Worm (Caenorhabditis elegans) whole organism, L4 larva: ENCODE measurements around the gene Y38E10A.24.

Experiments used
- F44E2.7 ChIP-seq: fragments of 200-800 bp; sonication (Bioruptor generic); IDR thresholded peaks from 2 replicates; pipeline ENCODE4 v2.1.2; 2022; ENCODE audit warnings: missing genetic modification characterization, missing compliant biosample characterization
- T20F7.1 ChIP-seq: fragments of 200-800 bp; sonication (Bioruptor generic); optimal IDR thresholded peaks from 2 replicates; lab custom pipeline; 2018; ENCODE audit warnings: mild to moderate bottlenecking, missing genetic modification characterization, missing compliant biosample characterization
- T26A8.4 ChIP-seq: fragments of 200-800 bp; sonication (Bioruptor generic); IDR thresholded peaks from 2 replicates; pipeline ENCODE4 v1.3.6; 2022; ENCODE audit warnings: missing genetic modification characterization, missing compliant biosample characterization
- Y75B8A.6 ChIP-seq: fragments of 200-800 bp; sonication (Bioruptor generic); IDR thresholded peaks from 2 replicates; pipeline ENCODE4 v1.3.6; 2022; ENCODE audit warnings: missing genetic modification reagents, missing genetic modification characterization, missing compliant biosample characterization
- ZK546.5 ChIP-seq, 2 experiments: sonication (generic microtip); optimal IDR thresholded peaks; 2 replicates each; lab custom pipeline; 2017; ENCODE audit warnings: missing biosample characterization in 2 of 2, missing genetic modification characterization in 2 of 2
- arid-1 ChIP-seq: fragments of 200-800 bp; sonication (Bioruptor generic); conservative IDR thresholded peaks from 2 replicates; pipeline ENCODE4 v1.3.6; 2022; ENCODE audit warnings: missing genetic modification reagents, missing genetic modification characterization, missing compliant biosample characterization
- ceh-32 ChIP-seq: sonication (generic microtip); optimal IDR thresholded peaks from 2 replicates; lab custom pipeline; 2016; ENCODE audit warnings: mild to moderate bottlenecking, missing genetic modification characterization, missing compliant biosample characterization; ENCODE audit not compliant: poor library complexity
- ceh-44 ChIP-seq: fragments of 200-800 bp; sonication (Bioruptor generic); IDR thresholded peaks from 2 replicates; pipeline ENCODE4 v1.3.6; 2022; ENCODE audit warnings: missing genetic modification reagents, missing genetic modification characterization, missing compliant biosample characterization
- ceh-62 ChIP-seq: sonication (generic microtip); optimal IDR thresholded peaks from 2 replicates; lab custom pipeline; 2017; ENCODE audit warnings: missing biosample characterization, missing genetic modification characterization
- ceh-82 ChIP-seq: sonication (generic microtip); optimal IDR thresholded peaks from 2 replicates; lab custom pipeline; 2017; ENCODE audit warnings: missing biosample characterization, missing genetic modification characterization
- ces-1 ChIP-seq: fragments of 150-350 bp; sonication (generic microtip); optimal IDR thresholded peaks from 4 replicates; lab custom pipeline; 2014; ENCODE audit warnings: missing biosample characterization, missing genetic modification reagents, missing genetic modification characterization
- cey-2 ChIP-seq: sonication (generic microtip); optimal IDR thresholded peaks from 3 replicates; lab custom pipeline; 2017; ENCODE audit warnings: missing genetic modification characterization, mild to moderate bottlenecking, missing compliant biosample characterization, antibody characterized with exemption, borderline replicate concordance; ENCODE audit not compliant: insufficient read depth
- ctbp-1 ChIP-seq: fragments of 200-800 bp; sonication (Bioruptor generic); IDR thresholded peaks from 2 replicates; pipeline ENCODE4 v1.3.6; 2022; ENCODE audit warnings: missing genetic modification reagents, missing genetic modification characterization, missing compliant biosample characterization
- daf-16 ChIP-seq, 3 experiments: sonication (generic microtip); optimal IDR thresholded peaks; 2 replicates each; lab custom pipeline; 2016 to 2017; ENCODE audit warnings: missing genetic modification characterization in 3 of 3, missing genetic modification reagents in 3 of 3, mild to moderate bottlenecking in 2 of 3, missing compliant biosample characterization in 2 of 3, missing biosample characterization in 1 of 3, moderate library complexity in 1 of 3
- dmd-8 ChIP-seq: fragments of 200-800 bp; sonication (Bioruptor generic); IDR thresholded peaks from 2 replicates; pipeline ENCODE4 v1.3.6; 2022; ENCODE audit warnings: missing genetic modification characterization, missing compliant biosample characterization
- fos-1 ChIP-seq: fragments of 150-350 bp; optimal IDR thresholded peaks from 2 replicates; lab custom pipeline; 2014; ENCODE audit warnings: missing biosample characterization, missing genetic modification characterization
- hlh-30 ChIP-seq: sonication (generic microtip); optimal IDR thresholded peaks from 2 replicates; lab custom pipeline; 2017; ENCODE audit warnings: antibody characterized with exemption, mild to moderate bottlenecking, missing genetic modification characterization, missing compliant biosample characterization; ENCODE audit not compliant: insufficient read depth
- hmg-1.1 ChIP-seq: fragments of 200-800 bp; sonication (Bioruptor generic); IDR thresholded peaks from 2 replicates; pipeline ENCODE4 v1.3.6; 2022; ENCODE audit warnings: missing genetic modification reagents, missing genetic modification characterization, missing compliant biosample characterization
- jun-1 ChIP-seq: fragments of 150-350 bp; optimal IDR thresholded peaks from 2 replicates; lab custom pipeline; 2014; ENCODE audit warnings: missing biosample characterization, missing genetic modification reagents, missing genetic modification characterization
- lim-7 ChIP-seq: fragments of 200-800 bp; sonication (Bioruptor generic); IDR thresholded peaks from 2 replicates; pipeline ENCODE4 v1.3.6; 2022; ENCODE audit warnings: missing genetic modification characterization, missing compliant biosample characterization
- lin-13 ChIP-seq: fragments of 150-350 bp; optimal IDR thresholded peaks from 2 replicates; lab custom pipeline; 2014; ENCODE audit warnings: missing biosample characterization, missing genetic modification reagents, missing genetic modification characterization
- lin-15B ChIP-seq: fragments of 150-350 bp; sonication (generic microtip); optimal IDR thresholded peaks from 3 replicates; lab custom pipeline; 2014; ENCODE audit warnings: missing biosample characterization, missing genetic modification characterization
- lin-29 ChIP-seq: fragments of 200-800 bp; sonication (Bioruptor generic); IDR thresholded peaks from 2 replicates; pipeline ENCODE4 v1.3.6; 2022; ENCODE audit warnings: missing genetic modification reagents, missing genetic modification characterization, missing compliant biosample characterization
- lsy-2 ChIP-seq, 2 experiments: fragments of 150-350 bp in 1 of 2; sonication (generic microtip) in 1 of 2; optimal IDR thresholded peaks; 2 replicates each; lab custom pipeline; 2014 to 2017; ENCODE audit warnings: missing biosample characterization in 2 of 2, missing genetic modification characterization in 2 of 2
- madf-9 ChIP-seq: fragments of 200-800 bp; sonication (Bioruptor generic); conservative IDR thresholded peaks from 2 replicates; pipeline ENCODE4 v1.3.6; 2022; ENCODE audit warnings: missing genetic modification reagents, missing genetic modification characterization, missing compliant biosample characterization
- mdt-29 ChIP-seq: fragments of 200-800 bp; sonication (Bioruptor generic); IDR thresholded peaks from 2 replicates; pipeline ENCODE4 v1.3.6; 2022; ENCODE audit warnings: missing genetic modification reagents, missing genetic modification characterization, missing compliant biosample characterization
- mes-2 ChIP-seq: sonication (generic microtip); optimal IDR thresholded peaks from 2 replicates; lab custom pipeline; 2016; ENCODE audit warnings: missing genotype, mild to moderate bottlenecking, missing genetic modification characterization, missing compliant biosample characterization; ENCODE audit not compliant: poor library complexity, severe bottlenecking
- mxl-3 ChIP-seq: fragments of 200-800 bp; sonication (Bioruptor generic); optimal IDR thresholded peaks from 2 replicates; lab custom pipeline; 2018; ENCODE audit warnings: mild to moderate bottlenecking, missing genetic modification characterization, missing compliant biosample characterization
- nhr-102 ChIP-seq: sonication (generic microtip); optimal IDR thresholded peaks from 2 replicates; lab custom pipeline; 2016; ENCODE audit warnings: mild to moderate bottlenecking, missing genetic modification characterization, moderate library complexity, missing compliant biosample characterization
- nhr-237 ChIP-seq: sonication (generic microtip); optimal IDR thresholded peaks from 2 replicates; lab custom pipeline; 2017; ENCODE audit warnings: missing biosample characterization, missing genetic modification characterization
- nhr-25 ChIP-seq: sonication (generic microtip); optimal IDR thresholded peaks from 2 replicates; lab custom pipeline; 2017; ENCODE audit warnings: missing genetic modification characterization, mild to moderate bottlenecking, missing compliant biosample characterization, antibody characterized with exemption, moderate library complexity, borderline replicate concordance; ENCODE audit not compliant: insufficient read depth
- nhr-48 ChIP-seq: sonication (generic microtip); optimal IDR thresholded peaks from 2 replicates; lab custom pipeline; 2016; ENCODE audit warnings: mild to moderate bottlenecking, missing genetic modification characterization, missing compliant biosample characterization
- nhr-76 ChIP-seq: fragments of 150-350 bp; optimal IDR thresholded peaks from 2 replicates; lab custom pipeline; 2014; ENCODE audit warnings: missing biosample characterization, missing genetic modification characterization
- nhr-77 ChIP-seq: fragments of 150-350 bp; optimal IDR thresholded peaks from 2 replicates; lab custom pipeline; 2014; ENCODE audit warnings: missing biosample characterization, missing genetic modification characterization
- pha-4 ChIP-seq, 2 experiments: fragments of 150-350 bp in 1 of 2; fragments of 200-800 bp in 1 of 2; sonication (Bioruptor generic) in 1 of 2; IDR thresholded peaks in 1 of 2; optimal IDR thresholded peaks in 1 of 2; 2 replicates each; pipeline versions ENCODE4 v1.3.6 to Lab custom; 2014 to 2022; ENCODE audit warnings: missing genetic modification characterization in 2 of 2, missing genetic modification reagents in 2 of 2, missing biosample characterization in 1 of 2, missing compliant biosample characterization in 1 of 2
- rbr-2 ChIP-seq: sonication (generic microtip); optimal IDR thresholded peaks from 2 replicates; lab custom pipeline; 2016; ENCODE audit warnings: missing genotype, missing genetic modification characterization, missing compliant biosample characterization
- saeg-2 ChIP-seq: fragments of 200-800 bp; sonication (Bioruptor generic); IDR thresholded peaks from 2 replicates; pipeline ENCODE4 v1.3.6; 2022; ENCODE audit warnings: missing genetic modification reagents, missing genetic modification characterization, missing compliant biosample characterization
- sdz-12 ChIP-seq: fragments of 200-800 bp; sonication (Bioruptor generic); optimal IDR thresholded peaks from 2 replicates; lab custom pipeline; 2018; ENCODE audit warnings: mild to moderate bottlenecking, missing genetic modification characterization, missing compliant biosample characterization
- snpc-4 ChIP-seq: fragments of 150-350 bp; optimal IDR thresholded peaks from 2 replicates; lab custom pipeline; 2014; ENCODE audit warnings: missing biosample characterization, missing genetic modification characterization
- spr-3 ChIP-seq: fragments of 200-800 bp; sonication (Bioruptor generic); optimal IDR thresholded peaks from 2 replicates; lab custom pipeline; 2018; ENCODE audit warnings: mild to moderate bottlenecking, missing genetic modification characterization, missing compliant biosample characterization
- tag-97 ChIP-seq: fragments of 200-800 bp; sonication (Bioruptor generic); IDR thresholded peaks from 2 replicates; pipeline ENCODE4 v1.3.6; 2022; ENCODE audit warnings: missing genetic modification characterization, missing compliant biosample characterization
- tra-1 ChIP-seq: fragments of 200-800 bp; sonication (Bioruptor generic); IDR thresholded peaks from 2 replicates; pipeline ENCODE4 v1.3.6; 2022; ENCODE audit warnings: missing genetic modification reagents, missing genetic modification characterization, missing compliant biosample characterization
- unc-130 ChIP-seq: sonication (generic microtip); optimal IDR thresholded peaks from 2 replicates; lab custom pipeline; 2016; ENCODE audit warnings: missing genetic modification reagents, missing genetic modification characterization, missing compliant biosample characterization
- unc-62 ChIP-seq, 3 experiments: fragments of 150-350 bp in 1 of 3; sonication (generic microtip); optimal IDR thresholded peaks in 2 of 3; peaks in 1 of 3; 1 replicate in 1 of 3; 2 replicates in 2 of 3; lab custom pipeline; 2014 to 2017; ENCODE audit warnings: missing biosample characterization in 3 of 3, missing genetic modification characterization in 3 of 3, missing genetic modification reagents in 3 of 3, missing genotype in 1 of 3
- vab-7 ChIP-seq: fragments of 200-800 bp; sonication (Bioruptor generic); IDR thresholded peaks from 2 replicates; pipeline ENCODE4 v1.3.6; 2022; ENCODE audit warnings: missing genetic modification reagents, missing genetic modification characterization, missing compliant biosample characterization
- zag-1 ChIP-seq: fragments of 150-350 bp; optimal IDR thresholded peaks from 2 replicates; lab custom pipeline; 2014; ENCODE audit warnings: missing biosample characterization, missing genetic modification characterization
- ztf-7 ChIP-seq: fragments of 150-350 bp; optimal IDR thresholded peaks from 2 replicates; lab custom pipeline; 2014; ENCODE audit warnings: missing biosample characterization, missing genetic modification characterization

Y38E10A.24 gene

ce11 chrII:12659676-12660371 lies 19.0 kb upstream of the Y38E10A.24 start:
- TF ChIP-seq ces-1 (GFP tag; lab: Kevin White, UChicago) (peak; percentile 34), dmd-8 (GFP tag; lab: Robert Waterston, UW) (no peak), nhr-77 (tag; lab: Kevin White, UChicago) (no peak), vab-7 (GFP tag; lab: Robert Waterston, UW) (0 out of 2 replicates have a peak, but pooled peaks have one; percentile 14), nhr-237 (tag; lab: Kevin White, UChicago) (no peak), T20F7.1 (GFP tag; lab: Kevin White, UChicago) (no peak), lsy-2 (tag; optimal IDR thresholded peaks at IDR 0.05; lab: Kevin White, UChicago) (peak in 1 of 2 experiments; percentile 49), tra-1 (peak; percentile 71), Y75B8A.6 (no peak), T26A8.4 (no peak), ctbp-1 (GFP tag; lab: Robert Waterston, UW) (0 out of 2 replicates have a peak, but pooled peaks have one; percentile 17), saeg-2 (GFP tag; lab: Robert Waterston, UW) (no peak), zag-1 (no peak), lin-13 (GFP tag; lab: Kevin White, UChicago) (peak; percentile 11), tag-97 (no peak), mes-2 (tag; lab: Kevin White, UChicago) (no peak), lim-7 (GFP tag; lab: Robert Waterston, UW) (no peak), nhr-102 (tag; lab: Kevin White, UChicago) (no peak), lin-15B (no peak), sdz-12 (GFP tag; lab: Kevin White, UChicago) (no peak), jun-1 (tag; lab: Kevin White, UChicago) (no peak), snpc-4 (no peak), ceh-62 (no peak), ceh-32 (tag; lab: Kevin White, UChicago) (no peak), unc-62 (GFP tag; optimal IDR thresholded peaks at IDR 0.05 in 1 of 2; lab: Kevin White, UChicago) (no peak), unc-62 (tag; optimal IDR thresholded peaks at IDR 0.05; lab: Kevin White, UChicago) (no peak), unc-130 (GFP tag; lab: Kevin White, UChicago) (no peak), hmg-1.1 (no peak; the same call in 1 of the 2 replicates), ceh-44 (no peak), cey-2 (tag; lab: Kevin White, UChicago) (no peak), hlh-30 (tag; lab: Kevin White, UChicago) (peak; percentile 50), daf-16 (GFP tag; optimal IDR thresholded peaks at IDR 0.05; lab: Kevin White, UChicago) (peak in 1 of 2 experiments; percentile 26), daf-16 (tag; optimal IDR thresholded peaks at IDR 0.05; lab: Kevin White, UChicago) (no peak), lin-29 (GFP tag; lab: Robert Waterston, UW) (no peak), ZK546.5 (tag; optimal IDR thresholded peaks at IDR 0.05; lab: Kevin White, UChicago) (no peak), spr-3 (GFP tag; lab: Kevin White, UChicago) (no peak), arid-1 (GFP tag; lab: Robert Waterston, UW) (no peak), madf-9 (no peak; the same call in 1 of the 2 replicates), mxl-3 (GFP tag; lab: Kevin White, UChicago) (peak; percentile 77), ztf-7 (no peak), nhr-48 (tag; lab: Kevin White, UChicago) (no peak), nhr-25 (tag; lab: Kevin White, UChicago) (no peak), ceh-82 (tag; lab: Kevin White, UChicago) (no peak), mdt-29 (GFP tag; lab: Robert Waterston, UW) (no peak), pha-4 (GFP tag; IDR thresholded peaks at IDR 0.05; lab: Robert Waterston, UW) (no peak), pha-4 (tag; optimal IDR thresholded peaks at IDR 0.05; lab: Kevin White, UChicago) (no peak), rbr-2 (peak; percentile 16), fos-1 (no peak), nhr-76 (tag; lab: Kevin White, UChicago) (no peak), F44E2.7 (GFP tag; lab: Robert Waterston, UW) (no peak)
